Worm (Caenorhabditis elegans): Measurements from ENCODE around the gene C49H3.12.

C49H3.12 gene

ce11 chrIV:7902221-7902904 is 24.8 kb downstream of the C49H3.12 start, which contains the start of gene arp-11 (continued):
- TF ChIP-seq egl-5 (tag; optimal IDR thresholded peaks at IDR 0.05): peak; percentile 61
- no peak for TF ChIP-seq nhr-237 (tag; optimal IDR thresholded peaks at IDR 0.05)
- TF ChIP-seq nhr-23 (tag; optimal IDR thresholded peaks at IDR 0.05): peak; percentile 71
- TF ChIP-seq lin-15B (tag; optimal IDR thresholded peaks at IDR 0.05): peak; percentile 70
- peak; percentile 90 for TF ChIP-seq nfya-1 (tag; optimal IDR thresholded peaks at IDR 0.05; ENCODE audit: insufficient read depth)

ce11 chrIV:7898489-7898888 is 28.6 kb downstream of the C49H3.12 start:
- TF ChIP-seq fkh-10 (GFP tag; optimal IDR thresholded peaks at IDR 0.05) (no peak), pha-4 (tag; optimal IDR thresholded peaks at IDR 0.05) (peak; percentile 42), pqm-1 (tag; optimal IDR thresholded peaks at IDR 0.05) (peak; percentile 75), elt-2 (tag; optimal IDR thresholded peaks at IDR 0.05) (peak; percentile 79), ztf-11 (tag; optimal IDR thresholded peaks at IDR 0.05) (no peak)

- TF ChIP-seq elt-1 (tag; optimal IDR thresholded peaks at IDR 0.05) (no peak), fkh-10 (GFP tag; optimal IDR thresholded peaks at IDR 0.05) (peak; percentile 74), pqm-1 (tag; optimal IDR thresholded peaks at IDR 0.05) (no peak)
Measured at ce11 chrIV:7897953-7898352, 29.2 kb downstream of the C49H3.12 start.

DNA sequence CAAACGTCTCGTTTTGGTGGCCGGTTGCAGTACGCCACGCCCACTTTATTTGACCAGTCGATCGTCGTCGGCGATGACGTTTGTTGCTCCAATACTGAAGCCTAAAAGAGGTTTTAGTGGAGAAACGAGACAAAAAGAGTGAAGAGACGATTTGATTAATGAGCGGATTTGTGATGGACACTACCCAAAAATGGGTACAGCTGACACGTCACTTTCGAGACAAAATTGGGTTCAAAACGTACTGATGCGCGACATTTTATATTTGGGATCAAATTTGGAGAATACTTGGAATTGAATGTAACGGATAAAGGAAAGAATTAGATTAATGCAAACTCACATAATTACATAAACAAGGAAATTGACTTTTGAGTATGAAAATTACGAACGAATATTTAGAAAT is 29.7 kb downstream of the C49H3.12 start, which contains the start of gene ilys-4:
ilys-4 (minus strand) TSS at position 101 of the 400 bp plus-strand sequence.
- no peak for TF ChIP-seq hmg-11 (tag; optimal IDR thresholded peaks at IDR 0.05)
- TF ChIP-seq lin-39 (tag; optimal IDR thresholded peaks at IDR 0.05): peak; percentile 62

DNA sequence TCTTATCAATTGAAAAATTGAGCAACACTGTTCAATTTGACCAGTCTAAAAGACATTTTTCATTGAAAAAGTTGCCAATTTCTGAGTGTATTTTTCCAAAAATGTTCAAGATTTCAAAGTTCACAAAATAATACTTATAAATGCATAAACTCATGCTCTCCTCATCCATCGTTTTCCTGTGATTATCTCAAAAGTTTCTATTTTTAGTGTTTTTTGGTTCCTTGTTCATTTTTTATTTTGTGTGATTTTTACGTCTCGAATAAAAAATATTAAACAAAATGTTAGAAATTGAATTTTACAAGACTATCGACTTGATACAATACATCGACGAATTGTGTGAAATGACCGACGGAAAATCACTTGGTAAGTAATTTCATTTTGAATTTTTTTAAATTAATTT is 45.4 kb downstream of the C49H3.12 start, which contains the start of gene atic-1:
atic-1 (plus strand) TSS at position 301 of the 400 bp plus-strand sequence.
- TF ChIP-seq nhr-43 (tag; optimal IDR thresholded peaks at IDR 0.05; ENCODE audit: poor library complexity, severe bottlenecking): no peak
- TF ChIP-seq nhr-11 (tag; optimal IDR thresholded peaks at IDR 0.05): no peak
- no peak for TF ChIP-seq pha-4 (tag; optimal IDR thresholded peaks at IDR 0.05)
- TF ChIP-seq nhr-12 (tag; optimal IDR thresholded peaks at IDR 0.05): no peak
- no peak for TF ChIP-seq ztf-11 (tag; optimal IDR thresholded peaks at IDR 0.05)
- no peak for TF ChIP-seq elt-3 (tag; optimal IDR thresholded peaks at IDR 0.05)
- TF ChIP-seq nhr-23 (tag; optimal IDR thresholded peaks at IDR 0.05): no peak
- no peak for TF ChIP-seq fos-1 (tag; optimal IDR thresholded peaks at IDR 0.05)
- no peak for TF ChIP-seq elt-1 (tag; optimal IDR thresholded peaks at IDR 0.05)
- TF ChIP-seq nhr-25 (tag; optimal IDR thresholded peaks at IDR 0.05): no peak
- no peak for TF ChIP-seq jun-1 (tag; optimal IDR thresholded peaks at IDR 0.05)
- no peak for TF ChIP-seq mdl-1 (tag; optimal IDR thresholded peaks at IDR 0.05)
- no peak for TF ChIP-seq R02D3.7 (tag; optimal IDR thresholded peaks at IDR 0.05)

ce11 chrIV:7881166-7881565 is 46.0 kb downstream of the C49H3.12 start:
- TF ChIP-seq pha-4 (tag; optimal IDR thresholded peaks at IDR 0.05): peak; percentile 4
- TF ChIP-seq nhr-77 (tag; optimal IDR thresholded peaks at IDR 0.05): no peak
- peak; percentile 55 for TF ChIP-seq elt-2 (tag; optimal IDR thresholded peaks at IDR 0.05)
- TF ChIP-seq nhr-12 (tag; optimal IDR thresholded peaks at IDR 0.05): no peak
- TF ChIP-seq ama-1 (optimal IDR thresholded peaks at IDR 0.05): no peak

ce11 chrIV:7879017-7879416 is 48.1 kb downstream of the C49H3.12 start, which contains the start of gene srt-73:
Gene srt-73 (plus strand): TSS chrIV:7879317.
- TF ChIP-seq ZK546.5 (tag; optimal IDR thresholded peaks at IDR 0.05) (no peak), egl-5 (tag; optimal IDR thresholded peaks at IDR 0.05) (no peak), nhr-23 (tag; optimal IDR thresholded peaks at IDR 0.05) (no peak), fos-1 (tag; optimal IDR thresholded peaks at IDR 0.05) (no peak), tbx-2 (tag; optimal IDR thresholded peaks at IDR 0.05) (no peak), hmg-11 (tag; optimal IDR thresholded peaks at IDR 0.05) (no peak)

DNA sequence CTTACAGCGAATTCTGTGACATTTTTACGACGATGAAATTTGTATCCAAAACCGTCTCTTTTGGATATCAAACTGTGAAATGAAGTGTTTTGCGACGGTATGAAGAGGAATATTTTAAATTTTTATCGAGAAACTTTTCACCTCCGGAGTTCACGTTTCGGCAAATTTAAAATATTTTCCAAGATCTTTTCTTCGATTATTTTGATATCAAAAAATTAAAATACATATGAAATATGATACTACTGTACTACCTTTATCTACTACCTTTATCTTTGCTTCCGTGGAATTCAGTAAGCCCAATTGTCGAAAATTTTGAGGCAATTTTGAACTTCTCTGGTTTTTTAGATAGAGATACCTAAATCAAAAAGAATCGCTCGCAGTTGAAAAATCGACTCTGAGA is 49.3 kb downstream of the C49H3.12 start, which contains the start of gene kin-26:
kin-26 (minus strand) TSS at position 101 of the 400 bp plus-strand sequence.
- TF ChIP-seq egl-27 (tag; optimal IDR thresholded peaks at IDR 0.05): no peak
- TF ChIP-seq lin-39 (tag; optimal IDR thresholded peaks at IDR 0.05): no peak
- TF ChIP-seq nhr-23 (tag; optimal IDR thresholded peaks at IDR 0.05): no peak

Data from whole organism, L3 larva.